Worm (Caenorhabditis elegans) whole organism, L2 larva: ENCODE results near the gene dmd-6.

ENCODE experiments used
- aly-2 ChIP-seq: fragments of 150-350 bp; optimal IDR thresholded peaks from 2 replicates; lab custom pipeline; 2014; ENCODE audit warnings: missing biosample characterization, missing genetic modification characterization
- lin-39 ChIP-seq: fragments of 150-350 bp; optimal IDR thresholded peaks from 2 replicates; lab custom pipeline; 2014; ENCODE audit warnings: missing biosample characterization, missing genetic modification reagents, missing genetic modification characterization

DNA sequence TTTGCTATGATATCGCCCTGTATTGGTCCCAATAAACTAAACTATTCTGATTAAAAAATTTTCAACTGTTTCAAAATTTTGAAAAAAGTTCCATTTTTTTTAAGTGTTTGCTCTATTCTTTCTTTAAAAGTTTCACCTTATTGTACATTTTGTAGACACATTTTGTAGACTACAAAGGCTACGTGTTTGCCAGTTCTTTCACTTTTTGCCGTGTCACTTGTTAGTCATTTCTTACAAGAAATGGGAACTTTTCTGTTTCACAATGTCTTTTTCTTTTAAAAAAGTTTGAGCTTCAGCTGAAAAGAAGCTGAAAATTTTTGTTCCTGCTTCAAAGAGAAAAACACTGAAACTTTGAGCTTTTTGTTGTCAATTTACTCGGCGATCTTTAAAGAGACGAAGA is 656 bp downstream of the dmd-6 start:
- TF ChIP-seq lin-39 (tag; lab: Kevin White, UChicago): no peak
- TF ChIP-seq aly-2: no peak
